Worm (Caenorhabditis elegans): ENCODE measurements around the gene fbxa-5.

DNA sequence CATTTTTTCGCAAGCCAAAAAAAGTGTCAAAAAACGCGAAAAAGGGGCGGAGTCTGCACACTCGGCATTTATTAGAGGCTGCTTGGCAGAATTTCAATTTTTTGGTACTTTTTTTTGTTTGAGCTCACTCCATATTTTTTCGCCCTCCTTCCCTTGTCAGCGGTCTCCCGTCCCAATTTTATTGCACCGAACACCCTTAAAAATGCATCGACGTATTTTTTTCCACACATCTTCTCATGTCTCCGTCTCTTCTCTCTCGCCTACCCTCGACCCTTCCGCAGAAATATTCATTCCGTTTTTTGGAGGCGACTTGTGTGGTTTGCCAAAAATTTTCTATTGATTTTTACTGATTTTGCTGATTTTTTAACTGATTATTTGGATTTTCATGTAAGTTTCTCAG, 13.7 kb downstream of the fbxa-5 start, which contains the start of gene Y82E9BL.18:
- TF ChIP-seq dpl-1 (GFP tag; optimal IDR thresholded peaks at IDR 0.05) (no peak), nhr-76 (tag; optimal IDR thresholded peaks at IDR 0.05) (no peak), elt-3 (tag; optimal IDR thresholded peaks at IDR 0.05) (no peak), dsc-1 (tag; optimal IDR thresholded peaks at IDR 0.05) (no peak), skn-1 (tag; optimal IDR thresholded peaks at IDR 0.05) (no peak), mdl-1 (tag; optimal IDR thresholded peaks at IDR 0.05) (no peak)
